Worm (Caenorhabditis elegans): ENCODE data around the gene trmt-10A.

ce11 chrIV:9933580-9933979 lies 1.6 kb upstream of the trmt-10A start, which contains the start of gene spe-29:
- TF ChIP-seq W03F9.2 (tag; optimal IDR thresholded peaks at IDR 0.05), result no peak
- TF ChIP-seq him-1 (tag; optimal IDR thresholded peaks at IDR 0.05), result no peak

Data from whole organism, L4/young adult.